Fruit fly (Drosophila melanogaster): ENCODE results near the gene kairos.

The kairos gene

DNA sequence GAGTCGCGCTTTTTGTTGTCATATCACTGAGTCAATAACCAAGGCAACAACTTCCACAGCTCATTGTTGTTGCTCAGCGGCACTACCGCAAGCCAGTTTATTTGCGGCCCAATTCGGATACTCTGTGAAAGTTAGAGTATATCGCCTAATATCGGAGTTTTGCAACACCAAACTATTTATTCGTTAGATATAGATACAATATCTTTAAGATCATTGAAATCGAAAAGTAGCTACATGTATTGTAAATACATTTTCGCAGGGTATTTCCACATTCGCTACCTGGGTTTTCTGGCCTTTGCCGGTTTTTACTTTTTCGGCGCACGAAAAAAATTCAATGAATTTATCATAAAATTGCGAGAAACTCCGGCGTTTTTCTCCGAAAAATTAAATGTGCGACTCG, 62.0 kb downstream of the kairos start (continued):
- TF ChIP-seq salr (GFP tag; optimal IDR thresholded peaks at IDR 0.05) (peak in 1 of 2 experiments; percentile 42), Sox102F (GFP tag; optimal IDR thresholded peaks at IDR 0.05) (peak; percentile 92), CG16779 (tag; optimal IDR thresholded peaks at IDR 0.05) (peak; percentile 57), acj6 (GFP tag; optimal IDR thresholded peaks at IDR 0.05) (peak; percentile 83), CG10669 (GFP tag; optimal IDR thresholded peaks at IDR 0.05) (peak; percentile 58), CG32006 (GFP tag; optimal IDR thresholded peaks at IDR 0.05) (peak; percentile 81), topi (GFP tag; optimal IDR thresholded peaks at IDR 0.05) (peak; percentile 94), OdsH (GFP tag; optimal IDR thresholded peaks at IDR 0.05) (peak; percentile 85), CG6808 (GFP tag; optimal IDR thresholded peaks at IDR 0.05) (peak; percentile 46), Eip78C (GFP tag) (peak; percentile 97), CG8119 (GFP tag; IDR thresholded peaks at IDR 0.05) (peak; percentile 85), CG34406 (GFP tag; optimal IDR thresholded peaks at IDR 0.05) (peak; percentile 90), CG4318 (GFP tag; optimal IDR thresholded peaks at IDR 0.05) (peak; percentile 41), Met (GFP tag; optimal IDR thresholded peaks at IDR 0.05) (peak; percentile 90), dac (GFP tag; optimal IDR thresholded peaks at IDR 0.05) (peak; percentile 54), fkh (GFP tag; optimal IDR thresholded peaks at IDR 0.05) (peak; percentile 73), Hr38 (GFP tag; optimal IDR thresholded peaks at IDR 0.05) (no peak), Gug (GFP tag; IDR thresholded peaks at IDR 0.05) (peak; percentile 63), fd59A (GFP tag; optimal IDR thresholded peaks at IDR 0.05) (peak; percentile 2), Sox15 (GFP tag; optimal IDR thresholded peaks at IDR 0.05) (peak; percentile 84), CG3919 (GFP tag; optimal IDR thresholded peaks at IDR 0.05) (peak; percentile 88), CG8632 (GFP tag; optimal IDR thresholded peaks at IDR 0.05) (peak; percentile 89), CG11902 (GFP tag; optimal IDR thresholded peaks at IDR 0.05) (peak; percentile 90), eg (GFP tag; IDR thresholded peaks at IDR 0.05) (peak; percentile 89), CG10631 (GFP tag; optimal IDR thresholded peaks at IDR 0.05) (peak; percentile 74), Hr39 (GFP tag; optimal IDR thresholded peaks at IDR 0.05) (peak; percentile 92), esn (GFP tag; optimal IDR thresholded peaks at IDR 0.05) (peak; percentile 92), lz (GFP tag; optimal IDR thresholded peaks at IDR 0.05) (peak; percentile 92), CG6276 (GFP tag; optimal IDR thresholded peaks at IDR 0.05) (peak; percentile 70), CG11762 (GFP tag; optimal IDR thresholded peaks at IDR 0.05; ENCODE audit: insufficient read depth) (peak; percentile 77), Ets96B (tag; optimal IDR thresholded peaks at IDR 0.05) (peak; percentile 40), Hr4 (GFP tag; optimal IDR thresholded peaks at IDR 0.05) (peak; percentile 82), Eip75B (GFP tag; optimal IDR thresholded peaks at IDR 0.05) (peak; percentile 84), CG8319 (GFP tag; optimal IDR thresholded peaks at IDR 0.05) (peak; percentile 88), Sox14 (GFP tag; optimal IDR thresholded peaks at IDR 0.05) (peak; percentile 84)

dm6 chrX:18288652-18289051, 67.3 kb downstream of the kairos start:
- TF ChIP-seq svp (GFP tag) (peak; percentile 39), Eip93F (GFP tag; optimal IDR thresholded peaks at IDR 0.05) (no peak)

- TF ChIP-seq CG1621 (tag; optimal IDR thresholded peaks at IDR 0.05): no peak
- no peak for TF ChIP-seq Hr38 (GFP tag; optimal IDR thresholded peaks at IDR 0.05)
- TF ChIP-seq OdsH (GFP tag; optimal IDR thresholded peaks at IDR 0.05): no peak
- TF ChIP-seq Sox102F (GFP tag; optimal IDR thresholded peaks at IDR 0.05): no peak
- no peak for TF ChIP-seq salr (GFP tag; optimal IDR thresholded peaks at IDR 0.05)
- no peak for TF ChIP-seq CG8632 (GFP tag; optimal IDR thresholded peaks at IDR 0.05)
- TF ChIP-seq CG9139 (GFP tag; optimal IDR thresholded peaks at IDR 0.05): no peak
- TF ChIP-seq Met (GFP tag; optimal IDR thresholded peaks at IDR 0.05): no peak
- TF ChIP-seq topi (GFP tag; optimal IDR thresholded peaks at IDR 0.05): no peak
- TF ChIP-seq Lpt (GFP tag; optimal IDR thresholded peaks at IDR 0.05): no peak
- no peak for TF ChIP-seq Sox14 (GFP tag; optimal IDR thresholded peaks at IDR 0.05)
- no peak for TF ChIP-seq net (GFP tag; optimal IDR thresholded peaks at IDR 0.05)
Measured at dm6 chrX:18287587-18287986, 68.4 kb downstream of the kairos start.

Measured in whole organism, prepupa.